Worm (Caenorhabditis elegans): ENCODE measurements around the gene Y39A3A.3.
A peak's percentile ranks its signal among the peaks of the same experiment; 100 is the strongest.

Gene Y39A3A.3

DNA sequence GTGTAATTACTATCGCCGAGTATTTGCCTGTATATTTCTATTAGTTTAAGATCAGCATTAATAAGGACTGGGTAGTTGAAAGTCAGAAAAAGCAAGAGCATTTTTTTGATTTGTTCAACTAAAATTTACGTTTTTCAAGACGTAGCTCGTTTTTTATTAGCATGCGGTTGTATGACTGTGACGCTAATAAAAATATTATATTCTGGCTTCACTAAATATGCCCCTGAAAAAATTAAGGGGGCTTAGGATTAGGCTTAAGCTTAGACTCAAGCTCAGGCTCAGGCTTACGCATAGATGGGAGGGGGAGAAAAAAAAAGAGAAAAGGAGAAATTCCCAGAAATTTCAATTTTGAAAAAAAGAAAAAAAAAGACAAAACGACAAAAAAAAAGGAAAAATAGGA is 10.6 kb downstream of the Y39A3A.3 start, which contains the start of gene Y39A3A.2:
TSS of gene Y39A3A.2 (minus strand) at position 101 of the 400 bp plus-strand sequence.
- no peak for TF ChIP-seq hmg-4 (GFP tag; optimal IDR thresholded peaks at IDR 0.05)
- TF ChIP-seq ama-1 (optimal IDR thresholded peaks at IDR 0.05), result no peak
- TF ChIP-seq hmbx-1 (tag; optimal IDR thresholded peaks at IDR 0.05), result no peak
- no peak for TF ChIP-seq ets-7 (tag; optimal IDR thresholded peaks at IDR 0.05)
- no peak for TF ChIP-seq pes-1 (GFP tag; IDR thresholded peaks at IDR 0.05)
- TF ChIP-seq flt-1 (GFP tag; IDR thresholded peaks at IDR 0.05), result no peak
- TF ChIP-seq tbx-37 (GFP tag; conservative IDR thresholded peaks at IDR 0.05), result no peak
- TF ChIP-seq scrt-1 (GFP tag; IDR thresholded peaks at IDR 0.05), result no peak
- no peak for TF ChIP-seq B0310.2 (tag; optimal IDR thresholded peaks at IDR 0.05)
- TF ChIP-seq ceh-13 (GFP tag; optimal IDR thresholded peaks at IDR 0.05), result no peak
- no peak for TF ChIP-seq sea-1 (GFP tag; conservative IDR thresholded peaks at IDR 0.05)
- no peak for TF ChIP-seq aly-1 (tag; optimal IDR thresholded peaks at IDR 0.05)
- no peak for TF ChIP-seq tbx-11 (GFP tag; IDR thresholded peaks at IDR 0.05)
- TF ChIP-seq ceh-36 (tag; optimal IDR thresholded peaks at IDR 0.05), result no peak
- no peak for TF ChIP-seq F13C5.2 (tag; optimal IDR thresholded peaks at IDR 0.05)
- TF ChIP-seq hnd-1 (tag; optimal IDR thresholded peaks at IDR 0.05), result no peak
- TF ChIP-seq tra-4 (tag; optimal IDR thresholded peaks at IDR 0.05), result no peak

DNA sequence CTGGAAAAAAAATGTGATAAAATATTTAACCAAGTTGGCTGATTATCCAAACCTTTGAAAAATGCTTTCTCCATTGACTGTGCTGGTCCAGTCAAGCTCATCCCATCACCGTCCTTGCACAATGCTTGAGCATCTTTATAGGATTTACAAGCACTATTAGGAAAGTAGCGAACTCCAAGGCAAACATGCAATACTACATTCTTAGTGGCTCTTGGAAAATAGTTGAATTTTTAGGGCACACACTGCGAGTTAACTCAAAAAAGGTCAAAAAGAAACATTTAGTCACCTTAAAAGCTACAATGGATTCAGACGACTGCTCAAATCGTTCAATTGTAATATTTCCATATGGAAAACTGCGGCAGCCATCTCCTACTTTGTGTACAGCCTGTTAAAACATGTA is 14.1 kb downstream of the Y39A3A.3 start, which contains the start of gene M01E10.3:
TSS of gene M01E10.3 (minus strand) at position 101 of the 400 bp plus-strand sequence.
- TF ChIP-seq ets-7 (tag; optimal IDR thresholded peaks at IDR 0.05), result no peak
- TF ChIP-seq aly-1 (tag; optimal IDR thresholded peaks at IDR 0.05), result no peak
- no peak for TF ChIP-seq B0310.2 (tag; optimal IDR thresholded peaks at IDR 0.05)
- no peak for TF ChIP-seq pes-1 (GFP tag; IDR thresholded peaks at IDR 0.05)

- no peak for TF ChIP-seq aly-1 (tag; optimal IDR thresholded peaks at IDR 0.05)
- no peak for TF ChIP-seq tbx-11 (GFP tag; IDR thresholded peaks at IDR 0.05)
- TF ChIP-seq sea-1 (GFP tag; conservative IDR thresholded peaks at IDR 0.05), result no peak
- TF ChIP-seq tbx-37 (GFP tag; conservative IDR thresholded peaks at IDR 0.05), result no peak
- TF ChIP-seq tra-4 (tag; optimal IDR thresholded peaks at IDR 0.05), result no peak
- no peak for TF ChIP-seq ceh-36 (tag; optimal IDR thresholded peaks at IDR 0.05)
- TF ChIP-seq scrt-1 (GFP tag; IDR thresholded peaks at IDR 0.05), result no peak
- no peak for TF ChIP-seq hnd-1 (tag; optimal IDR thresholded peaks at IDR 0.05)
- TF ChIP-seq B0310.2 (tag; optimal IDR thresholded peaks at IDR 0.05), result no peak
- no peak for TF ChIP-seq hmg-4 (GFP tag; optimal IDR thresholded peaks at IDR 0.05)
- no peak for TF ChIP-seq hmbx-1 (tag; optimal IDR thresholded peaks at IDR 0.05)
- TF ChIP-seq ama-1 (optimal IDR thresholded peaks at IDR 0.05), result no peak
- no peak for TF ChIP-seq pes-1 (GFP tag; IDR thresholded peaks at IDR 0.05)
- no peak for TF ChIP-seq ceh-13 (GFP tag; optimal IDR thresholded peaks at IDR 0.05)
- no peak for TF ChIP-seq ets-7 (tag; optimal IDR thresholded peaks at IDR 0.05)
- TF ChIP-seq F13C5.2 (tag; optimal IDR thresholded peaks at IDR 0.05), result no peak
Measured at ce11 chrIII:2053433-2053832, 14.7 kb downstream of the Y39A3A.3 start.

- no peak for TF ChIP-seq flt-1 (GFP tag; IDR thresholded peaks at IDR 0.05)
- TF ChIP-seq F13C5.2 (tag; optimal IDR thresholded peaks at IDR 0.05), result no peak
- TF ChIP-seq B0310.2 (tag; optimal IDR thresholded peaks at IDR 0.05), result no peak
Measured at ce11 chrIII:2050494-2050893, 17.7 kb downstream of the Y39A3A.3 start.

- TF ChIP-seq sea-1 (GFP tag; conservative IDR thresholded peaks at IDR 0.05) (no peak), tbx-37 (GFP tag; conservative IDR thresholded peaks at IDR 0.05) (no peak), flt-1 (GFP tag; IDR thresholded peaks at IDR 0.05) (no peak), hnd-1 (tag; optimal IDR thresholded peaks at IDR 0.05) (no peak), ama-1 (optimal IDR thresholded peaks at IDR 0.05) (no peak), tbx-11 (GFP tag; IDR thresholded peaks at IDR 0.05) (no peak), F13C5.2 (tag; optimal IDR thresholded peaks at IDR 0.05) (no peak), B0310.2 (tag; optimal IDR thresholded peaks at IDR 0.05) (no peak), scrt-1 (GFP tag; IDR thresholded peaks at IDR 0.05) (no peak), ceh-13 (GFP tag; optimal IDR thresholded peaks at IDR 0.05) (no peak)
Measured at ce11 chrIII:2049825-2050224, 18.3 kb downstream of the Y39A3A.3 start.

DNA sequence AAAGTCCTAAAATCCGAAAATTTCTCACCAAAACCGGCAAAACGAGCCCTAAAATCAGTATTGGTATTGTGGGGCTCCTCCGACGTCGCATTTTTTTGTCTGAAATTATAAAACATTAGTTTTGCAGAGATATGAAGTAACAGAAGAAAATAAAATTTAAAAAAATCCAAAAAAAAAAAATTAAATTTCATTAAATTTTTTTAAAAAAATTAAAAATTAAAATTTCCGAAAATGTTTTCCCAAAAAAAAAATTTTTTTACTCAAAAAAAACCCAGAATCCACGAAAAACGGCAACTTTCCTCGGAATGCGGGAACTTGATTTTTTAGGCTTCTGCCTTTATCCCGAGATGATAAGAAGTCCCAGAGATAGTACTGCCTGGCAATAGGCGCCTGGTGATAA is 20.2 kb downstream of the Y39A3A.3 start, which contains the start of gene dpy-1:
TSS of gene dpy-1 (minus strand) at position 101 of the 400 bp plus-strand sequence.
- TF ChIP-seq pes-1 (GFP tag; IDR thresholded peaks at IDR 0.05) (no peak), flt-1 (GFP tag; IDR thresholded peaks at IDR 0.05) (no peak), tbx-11 (GFP tag; IDR thresholded peaks at IDR 0.05) (no peak), B0310.2 (tag; optimal IDR thresholded peaks at IDR 0.05) (no peak), scrt-1 (GFP tag; IDR thresholded peaks at IDR 0.05) (no peak), hmg-4 (GFP tag; optimal IDR thresholded peaks at IDR 0.05) (no peak), tbx-37 (GFP tag; conservative IDR thresholded peaks at IDR 0.05) (no peak), ama-1 (optimal IDR thresholded peaks at IDR 0.05) (no peak), hmbx-1 (tag; optimal IDR thresholded peaks at IDR 0.05) (no peak), ets-7 (tag; optimal IDR thresholded peaks at IDR 0.05) (no peak), ceh-36 (tag; optimal IDR thresholded peaks at IDR 0.05) (no peak), F13C5.2 (tag; optimal IDR thresholded peaks at IDR 0.05) (no peak), hnd-1 (tag; optimal IDR thresholded peaks at IDR 0.05) (no peak), tra-4 (tag; optimal IDR thresholded peaks at IDR 0.05) (no peak), sea-1 (GFP tag; conservative IDR thresholded peaks at IDR 0.05) (no peak), ceh-13 (GFP tag; optimal IDR thresholded peaks at IDR 0.05) (no peak), aly-1 (tag; optimal IDR thresholded peaks at IDR 0.05) (no peak)

ce11 chrIII:2032327-2033093 is 35.6 kb downstream of the Y39A3A.3 start:
- TF ChIP-seq ceh-36 (tag; optimal IDR thresholded peaks at IDR 0.05) (no peak), hnd-1 (tag; optimal IDR thresholded peaks at IDR 0.05) (no peak), sea-1 (GFP tag; conservative IDR thresholded peaks at IDR 0.05) (no peak; the same call in 1 of the 2 replicates), hmg-4 (GFP tag; optimal IDR thresholded peaks at IDR 0.05) (no peak), scrt-1 (GFP tag; IDR thresholded peaks at IDR 0.05) (peak; percentile 62; the same call in 1 of the 2 replicates), tbx-11 (GFP tag; IDR thresholded peaks at IDR 0.05) (peak; percentile 46; the same call in 1 of the 2 replicates), aly-1 (tag; optimal IDR thresholded peaks at IDR 0.05) (no peak), pes-1 (GFP tag; IDR thresholded peaks at IDR 0.05) (peak; percentile 66), tbx-37 (GFP tag; conservative IDR thresholded peaks at IDR 0.05) (0 out of 2 replicates have a peak, but pooled peaks have one; percentile 23), tra-4 (tag; optimal IDR thresholded peaks at IDR 0.05) (no peak), ama-1 (optimal IDR thresholded peaks at IDR 0.05) (no peak), ceh-13 (GFP tag; optimal IDR thresholded peaks at IDR 0.05) (no peak), hmbx-1 (tag; optimal IDR thresholded peaks at IDR 0.05) (no peak), B0310.2 (tag; optimal IDR thresholded peaks at IDR 0.05) (no peak), flt-1 (GFP tag; IDR thresholded peaks at IDR 0.05) (peak; percentile 44; the same call in 1 of the 2 replicates), ets-7 (tag; optimal IDR thresholded peaks at IDR 0.05) (no peak), F13C5.2 (tag; optimal IDR thresholded peaks at IDR 0.05) (no peak)
